Worm (Caenorhabditis elegans): ENCODE measurements around the gene div-1.

ce11 chrIII:10244013-10244412, 4.3 kb downstream of the div-1 start:
- TF ChIP-seq ama-1 (optimal IDR thresholded peaks at IDR 0.05), result no peak
- no peak for TF ChIP-seq eyg-1 (tag; optimal IDR thresholded peaks at IDR 0.05)
- TF ChIP-seq C38D4.7 (GFP tag; optimal IDR thresholded peaks at IDR 0.05), result no peak
- no peak for TF ChIP-seq sox-2 (GFP tag; IDR thresholded peaks at IDR 0.05)
- no peak for TF ChIP-seq nhr-11 (tag; optimal IDR thresholded peaks at IDR 0.05)

All from whole organism, late embryonic.